Worm (Caenorhabditis elegans) whole organism, L1 larva: ENCODE measurements around the gene ast-1.

Source experiments
- C04F5.9 ChIP-seq: sonication (generic microtip); optimal IDR thresholded peaks from 2 replicates; lab custom pipeline; 2016; ENCODE audit warnings: missing genetic modification characterization, missing compliant biosample characterization
- F16B12.6 ChIP-seq: fragments of 150-350 bp; optimal IDR thresholded peaks from 2 replicates; lab custom pipeline; 2014; ENCODE audit warnings: missing biosample characterization, missing genetic modification characterization
- aha-1 ChIP-seq: fragments of 150-350 bp; optimal IDR thresholded peaks from 2 replicates; lab custom pipeline; 2014; ENCODE audit warnings: missing biosample characterization, missing genetic modification characterization
- aly-2 ChIP-seq: fragments of 150-350 bp; optimal IDR thresholded peaks from 2 replicates; lab custom pipeline; 2014; ENCODE audit warnings: missing biosample characterization, missing genetic modification characterization
- ama-1 ChIP-seq: fragments of 150-350 bp; optimal IDR thresholded peaks from 2 replicates; lab custom pipeline; 2014
- blmp-1 ChIP-seq: fragments of 150-350 bp; optimal IDR thresholded peaks from 2 replicates; lab custom pipeline; 2014; ENCODE audit warnings: missing biosample characterization, missing genetic modification characterization
- ceh-63 ChIP-seq: fragments of 200-800 bp; sonication (Bioruptor generic); optimal IDR thresholded peaks from 2 replicates; lab custom pipeline; 2018; ENCODE audit warnings: mild to moderate bottlenecking, missing genetic modification characterization, missing compliant biosample characterization
- ceh-8 ChIP-seq: fragments of 200-800 bp; sonication (Bioruptor generic); optimal IDR thresholded peaks from 2 replicates; lab custom pipeline; 2018; ENCODE audit warnings: mild to moderate bottlenecking, missing genetic modification characterization, moderate library complexity, missing compliant biosample characterization
- ceh-88 ChIP-seq: fragments of 200-800 bp; sonication (Bioruptor generic); IDR thresholded peaks from 2 replicates; pipeline ENCODE4 v1.3.6; 2022; ENCODE audit warnings: missing genetic modification characterization, missing compliant biosample characterization
- efl-1 ChIP-seq, 4 experiments: fragments of 150-350 bp; optimal IDR thresholded peaks in 3 of 4; peaks in 1 of 4; 1 replicate in 1 of 4; 2 replicates in 3 of 4; lab custom pipeline; 2014; ENCODE audit warnings: missing biosample characterization in 2 of 4, missing genetic modification characterization in 2 of 4, missing genetic modification reagents in 2 of 4
- egl-13 ChIP-seq: sonication (generic microtip); optimal IDR thresholded peaks from 2 replicates; lab custom pipeline; 2016; ENCODE audit warnings: missing genotype, missing genetic modification reagents, missing genetic modification characterization, missing compliant biosample characterization
- egl-27 ChIP-seq, 2 experiments: fragments of 150-350 bp in 1 of 2; sonication (generic microtip); optimal IDR thresholded peaks; 3 replicates each; lab custom pipeline; 2017 to 2018; ENCODE audit warnings: missing biosample characterization in 2 of 2, missing genetic modification characterization in 2 of 2, missing genetic modification reagents in 2 of 2
- elt-3 ChIP-seq, 6 experiments: fragments of 150-350 bp in 1 of 6; sonication (generic microtip); optimal IDR thresholded peaks; 2 replicates each; lab custom pipeline; 2017 to 2018; ENCODE audit warnings: missing biosample characterization in 6 of 6, missing genetic modification characterization in 6 of 6, inconsistent platforms in 1 of 6
- fkh-8 ChIP-seq: sonication (generic microtip); optimal IDR thresholded peaks from 2 replicates; lab custom pipeline; 2016; ENCODE audit warnings: mild to moderate bottlenecking, missing genetic modification characterization, missing compliant biosample characterization
- fos-1 ChIP-seq: fragments of 150-350 bp; optimal IDR thresholded peaks from 2 replicates; lab custom pipeline; 2014; ENCODE audit warnings: missing biosample characterization, missing genetic modification characterization
- grh-1 ChIP-seq: fragments of 200-800 bp; sonication (Bioruptor generic); IDR thresholded peaks from 2 replicates; pipeline ENCODE4 v1.3.6; 2022; ENCODE audit warnings: missing genetic modification reagents, missing genetic modification characterization, missing compliant biosample characterization
- hlh-4 ChIP-seq: sonication (generic microtip); optimal IDR thresholded peaks from 2 replicates; lab custom pipeline; 2016; ENCODE audit warnings: mild to moderate bottlenecking, missing genetic modification characterization, missing compliant biosample characterization
- lin-35 ChIP-seq, 2 experiments: fragments of 150-350 bp; optimal IDR thresholded peaks; 2 replicates each; lab custom pipeline; 2014; ENCODE audit warnings: missing biosample characterization in 2 of 2, missing genetic modification characterization in 2 of 2, missing genetic modification reagents in 2 of 2
- lsy-2 ChIP-seq, 2 experiments: fragments of 150-350 bp; optimal IDR thresholded peaks; 2 replicates each; lab custom pipeline; 2014; ENCODE audit warnings: missing biosample characterization in 2 of 2, missing genetic modification characterization in 2 of 2
- mdl-1 ChIP-seq, 2 experiments: fragments of 150-350 bp; optimal IDR thresholded peaks; 2 replicates each; lab custom pipeline; 2014 to 2017; ENCODE audit warnings: missing biosample characterization in 2 of 2, missing genetic modification characterization in 2 of 2, inconsistent platforms in 1 of 2
- mef-2 ChIP-seq: fragments of 150-350 bp; optimal IDR thresholded peaks from 2 replicates; lab custom pipeline; 2014; ENCODE audit warnings: missing biosample characterization, missing genetic modification characterization
- nhr-19 ChIP-seq: fragments of 200-800 bp; sonication (Bioruptor generic); conservative IDR thresholded peaks from 2 replicates; pipeline ENCODE4 v1.3.6; 2022; ENCODE audit warnings: missing genetic modification characterization, missing compliant biosample characterization
- nhr-20 ChIP-seq: sonication (generic microtip); optimal IDR thresholded peaks from 2 replicates; lab custom pipeline; 2016; ENCODE audit warnings: mild to moderate bottlenecking, missing genetic modification characterization, missing compliant biosample characterization
- nhr-237 ChIP-seq: fragments of 150-350 bp; optimal IDR thresholded peaks from 2 replicates; lab custom pipeline; 2014; ENCODE audit warnings: missing biosample characterization, missing genetic modification characterization
- nhr-28 ChIP-seq: fragments of 150-350 bp; optimal IDR thresholded peaks from 2 replicates; lab custom pipeline; 2014; ENCODE audit warnings: missing biosample characterization, missing genetic modification characterization
- nhr-47 ChIP-seq: sonication (generic microtip); optimal IDR thresholded peaks from 2 replicates; lab custom pipeline; 2016; ENCODE audit warnings: mild to moderate bottlenecking, missing genetic modification characterization, moderate library complexity, missing compliant biosample characterization
- nhr-71 ChIP-seq: sonication (generic microtip); optimal IDR thresholded peaks from 2 replicates; lab custom pipeline; 2016; ENCODE audit warnings: mild to moderate bottlenecking, missing genetic modification characterization, moderate library complexity, missing compliant biosample characterization
- nhr-85 ChIP-seq: sonication (generic microtip); peaks from one replicate; lab custom pipeline; 2016; ENCODE audit warnings: missing genetic modification characterization, inconsistent platforms, missing compliant biosample characterization
- nhr-90 ChIP-seq: sonication (generic microtip); optimal IDR thresholded peaks from 2 replicates; lab custom pipeline; 2016; ENCODE audit warnings: mild to moderate bottlenecking, missing genetic modification characterization, missing compliant biosample characterization; ENCODE audit not compliant: poor library complexity
- rnt-1 ChIP-seq: sonication (generic microtip); optimal IDR thresholded peaks from 2 replicates; lab custom pipeline; 2016; ENCODE audit warnings: mild to moderate bottlenecking, missing genetic modification characterization, moderate library complexity, missing compliant biosample characterization
- snu-23 ChIP-seq: sonication (generic microtip); optimal IDR thresholded peaks from 2 replicates; lab custom pipeline; 2016; ENCODE audit warnings: missing genetic modification characterization, missing compliant biosample characterization
- sox-4 ChIP-seq: sonication (generic microtip); optimal IDR thresholded peaks from 2 replicates; lab custom pipeline; 2016; ENCODE audit warnings: missing genetic modification characterization, missing compliant biosample characterization
- sup-37 ChIP-seq: fragments of 200-800 bp; sonication (Bioruptor generic); optimal IDR thresholded peaks from 2 replicates; lab custom pipeline; 2018; ENCODE audit warnings: mild to moderate bottlenecking, missing genetic modification characterization, missing compliant biosample characterization
- swsn-7 ChIP-seq: sonication (generic microtip); optimal IDR thresholded peaks from 2 replicates; lab custom pipeline; 2016; ENCODE audit warnings: missing genetic modification characterization, missing compliant biosample characterization
- unc-30 ChIP-seq: sonication (generic microtip); optimal IDR thresholded peaks from 2 replicates; lab custom pipeline; 2017; ENCODE audit warnings: missing biosample characterization, missing genetic modification characterization
- zag-1 ChIP-seq: fragments of 150-350 bp; optimal IDR thresholded peaks from 2 replicates; lab custom pipeline; 2014; ENCODE audit warnings: missing biosample characterization, missing genetic modification characterization

Gene ast-1

DNA sequence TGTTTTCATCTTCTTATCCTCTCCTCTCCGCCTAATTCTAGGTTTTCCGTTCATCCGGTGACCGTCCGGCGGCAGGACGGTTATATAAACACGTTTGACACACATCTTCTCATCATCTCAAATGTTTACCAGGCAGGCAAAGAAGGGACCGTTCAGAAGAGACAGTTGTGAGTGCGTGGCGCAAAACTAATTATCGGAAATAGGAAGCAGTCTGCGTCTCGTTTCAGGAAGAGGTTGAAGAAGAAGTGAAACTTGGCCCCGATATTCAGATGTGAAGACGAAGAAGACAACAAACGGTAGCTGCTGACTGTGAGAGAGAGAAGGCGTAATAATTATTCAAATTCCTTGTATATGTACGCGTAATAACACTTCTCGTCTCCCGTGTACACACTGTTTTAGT lies 36.4 kb downstream of the ast-1 start:
- TF ChIP-seq rnt-1 (tag; lab: Kevin White, UChicago) (no peak), mef-2 (tag; lab: Kevin White, UChicago) (no peak), F16B12.6 (no peak), nhr-71 (tag; lab: Kevin White, UChicago) (no peak), sox-4 (tag; lab: Kevin White, UChicago) (no peak), fos-1 (tag; lab: Kevin White, UChicago) (no peak), blmp-1 (tag; lab: Kevin White, UChicago) (peak; percentile 65), fkh-8 (tag; lab: Kevin White, UChicago) (no peak)

DNA sequence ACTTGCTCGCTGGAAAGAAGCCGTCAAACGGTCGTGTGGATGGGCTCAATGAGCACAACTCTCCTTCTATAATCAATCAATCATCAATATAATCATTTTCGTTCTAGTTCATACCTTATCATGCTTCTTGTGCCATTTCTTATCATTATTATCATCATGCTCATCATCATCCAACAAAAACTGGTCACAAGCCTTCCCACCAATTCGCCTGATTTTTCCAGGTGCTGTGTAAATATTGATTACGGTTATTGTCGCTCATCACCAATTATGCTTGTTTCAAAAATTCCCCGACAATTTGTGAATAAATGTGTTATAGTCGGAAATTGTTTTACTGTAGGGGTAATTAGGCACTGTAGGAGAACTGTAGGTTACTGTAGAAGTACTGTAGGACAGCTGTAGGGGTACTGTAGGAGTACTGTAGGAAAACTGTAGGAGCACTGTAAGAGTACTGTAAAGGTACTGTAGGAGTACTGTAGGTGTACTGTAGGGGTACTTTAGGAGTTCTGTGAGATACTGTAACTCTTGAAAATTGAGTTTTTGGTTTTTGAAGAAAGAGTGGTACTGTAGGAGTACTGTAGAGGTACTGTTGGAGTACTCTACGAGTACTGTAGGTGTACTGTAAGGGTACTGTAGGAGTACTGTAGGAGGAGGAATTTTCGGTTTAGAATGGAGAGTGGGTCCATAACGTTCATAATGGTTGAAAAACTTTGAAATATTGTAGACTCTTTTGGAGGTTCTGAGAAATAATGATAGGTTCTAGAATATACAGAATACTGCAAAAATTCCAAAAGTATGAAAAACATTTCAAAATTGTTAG lies 40.9 kb downstream of the ast-1 start:
- TF ChIP-seq egl-13 (tag; lab: Kevin White, UChicago): no peak
- TF ChIP-seq swsn-7 (tag; lab: Kevin White, UChicago): no peak
- no peak for TF ChIP-seq fos-1 (tag; lab: Kevin White, UChicago)
- no peak for TF ChIP-seq zag-1 (tag; lab: Kevin White, UChicago)
- TF ChIP-seq efl-1 (optimal IDR thresholded peaks at IDR 0.05; lab: Kevin White, UChicago): no peak
- peak in 1 of 2 experiments; percentile 93 for TF ChIP-seq efl-1 (GFP tag; optimal IDR thresholded peaks at IDR 0.05 in 1 of 2; lab: Kevin White, UChicago)
- TF ChIP-seq aha-1 (tag; lab: Kevin White, UChicago): no peak
- TF ChIP-seq lsy-2 (tag; optimal IDR thresholded peaks at IDR 0.05; lab: Kevin White, UChicago): peak; percentile 22 to 91
- no peak for TF ChIP-seq ceh-8 (GFP tag; lab: Kevin White, UChicago)
- peak; percentile 15 for TF ChIP-seq sup-37
- no peak for TF ChIP-seq grh-1 (GFP tag; lab: Robert Waterston, UW)
- peak; percentile 69 for TF ChIP-seq ama-1 (lab: Kevin White, UChicago)
- peak; percentile 17 for TF ChIP-seq snu-23 (GFP tag; lab: Kevin White, UChicago)
- no peak for TF ChIP-seq unc-30 (tag; lab: Kevin White, UChicago)
- no peak for TF ChIP-seq mdl-1 (tag; optimal IDR thresholded peaks at IDR 0.05; lab: Kevin White, UChicago)
- TF ChIP-seq aly-2: peak; percentile 13
- peak in 1 of 2 experiments; percentile 39 for TF ChIP-seq lin-35 (GFP tag; optimal IDR thresholded peaks at IDR 0.05; lab: Kevin White, UChicago)
- TF ChIP-seq nhr-47 (tag; lab: Kevin White, UChicago): peak; percentile 53
- TF ChIP-seq nhr-85 (tag; lab: Kevin White, UChicago): peak; percentile 73
- TF ChIP-seq ceh-63: no peak
- peak; percentile 30 for TF ChIP-seq nhr-20 (tag; lab: Kevin White, UChicago)
- TF ChIP-seq elt-3 (tag; optimal IDR thresholded peaks at IDR 0.05; lab: Kevin White, UChicago): peak in 1 of 6 experiments; percentile 40
- 0 out of 2 replicates have a peak, but pooled peaks have one; percentile 8 for TF ChIP-seq nhr-19 (GFP tag; lab: Robert Waterston, UW)
- no peak for TF ChIP-seq nhr-237 (tag; lab: Kevin White, UChicago)
- TF ChIP-seq nhr-90: peak; percentile 31
- TF ChIP-seq, all 84 proteins: peak for 13

DNA sequence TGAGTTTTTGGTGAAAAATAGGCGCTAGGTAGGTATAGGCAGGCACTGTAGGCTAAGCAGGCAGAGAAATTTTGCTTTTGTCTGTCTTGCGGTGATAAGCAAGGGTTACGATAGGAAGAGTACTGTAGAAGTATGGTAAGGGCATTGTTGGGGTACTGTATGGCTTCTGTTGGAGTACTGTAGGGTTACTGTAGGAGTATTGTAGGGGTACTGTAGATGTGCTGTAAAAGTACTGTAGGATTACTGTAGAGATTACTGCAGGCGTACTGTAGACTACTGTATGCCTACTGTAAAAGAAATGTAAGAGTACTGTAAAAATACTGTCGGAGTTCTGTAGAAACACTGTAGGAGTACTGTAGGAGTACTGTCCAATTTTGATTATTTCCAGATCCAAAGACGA lies 42.7 kb downstream of the ast-1 start:
- TF ChIP-seq sox-4 (tag; lab: Kevin White, UChicago) (no peak), lsy-2 (tag; optimal IDR thresholded peaks at IDR 0.05; lab: Kevin White, UChicago) (peak in 1 of 2 experiments; percentile 33)

DNA sequence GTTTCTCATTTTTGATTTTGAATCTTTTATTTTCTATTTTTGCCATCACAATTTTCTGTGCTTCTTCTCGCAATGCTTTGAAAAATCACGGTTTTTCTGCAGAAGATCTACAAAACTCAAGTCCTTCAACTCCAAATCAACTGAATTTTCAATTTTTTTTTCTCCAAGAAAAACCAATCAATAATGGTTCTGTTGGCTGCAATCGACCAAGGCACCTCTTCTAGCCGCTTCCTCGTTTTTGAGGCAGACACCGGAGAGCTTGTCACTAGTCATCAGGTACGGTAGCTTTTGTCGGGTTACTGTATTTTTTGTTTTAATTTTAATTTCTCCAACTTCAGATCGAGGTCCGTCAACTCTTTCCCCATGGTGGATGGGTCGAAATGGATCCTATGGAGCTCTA lies 43.3 kb downstream of the ast-1 start, which contains the start of gene R11F4.1:
Gene R11F4.1 (plus strand): TSS at position 103 of the 400 bp plus-strand sequence.
- TF ChIP-seq hlh-4 (tag; lab: Kevin White, UChicago) (no peak), C04F5.9 (tag; lab: Kevin White, UChicago) (no peak), nhr-19 (GFP tag; lab: Robert Waterston, UW) (no peak), ceh-88 (GFP tag; lab: Robert Waterston, UW) (no peak), blmp-1 (tag; lab: Kevin White, UChicago) (no peak), nhr-28 (tag; lab: Kevin White, UChicago) (no peak), egl-27 (tag; optimal IDR thresholded peaks at IDR 0.05; lab: Kevin White, UChicago) (no peak), unc-30 (tag; lab: Kevin White, UChicago) (no peak), F16B12.6 (no peak)
